Worm (Caenorhabditis elegans): ENCODE data around the gene fbf-2.

The fbf-2 gene

DNA sequence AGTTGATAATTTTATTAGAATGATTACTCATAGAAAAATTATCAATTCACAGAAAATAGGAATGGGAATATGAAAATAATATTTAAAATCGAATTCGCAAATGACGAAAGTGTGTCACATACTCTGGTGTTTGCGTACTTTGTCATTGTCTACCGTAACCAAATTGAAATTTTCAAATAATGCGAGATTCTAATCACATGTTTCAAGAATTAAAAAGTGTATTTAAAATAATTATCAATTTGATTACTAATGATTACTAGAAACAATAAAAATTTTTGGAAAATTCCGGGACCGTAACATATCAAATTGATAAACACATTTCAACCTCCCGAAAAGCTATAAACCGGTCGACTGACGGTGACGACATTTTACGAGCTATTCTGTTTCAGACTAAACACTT lies at the start of gene fbf-2, which contains the start of gene nspg-3:
fbf-2 (minus strand) TSS at position 101 of the 400 bp plus-strand sequence.
nspg-3 (plus strand) TSS at position 388 of the 400 bp plus-strand sequence.
- no peak for TF ChIP-seq nhr-28 (tag; optimal IDR thresholded peaks at IDR 0.05)
- no peak for TF ChIP-seq lin-32 (GFP tag; optimal IDR thresholded peaks at IDR 0.05)
- TF ChIP-seq ham-2 (GFP tag; optimal IDR thresholded peaks at IDR 0.05) = no peak
- no peak for TF ChIP-seq M03D4.4 (tag; optimal IDR thresholded peaks at IDR 0.05)
- no peak for TF ChIP-seq ztf-11 (tag; optimal IDR thresholded peaks at IDR 0.05)
- TF ChIP-seq drap-1 (GFP tag; optimal IDR thresholded peaks at IDR 0.05) = no peak
- no peak for TF ChIP-seq cnd-1 (tag; optimal IDR thresholded peaks at IDR 0.05)
- no peak for TF ChIP-seq unc-120 (tag; optimal IDR thresholded peaks at IDR 0.05; ENCODE audit: poor library complexity, severe bottlenecking)
- TF ChIP-seq elt-1 (tag; optimal IDR thresholded peaks at IDR 0.05; ENCODE audit: borderline replicate concordance, insufficient read depth) = no peak
- no peak for TF ChIP-seq flh-1 (GFP tag; optimal IDR thresholded peaks at IDR 0.05)
- TF ChIP-seq ceh-39 (tag; optimal IDR thresholded peaks at IDR 0.05) = no peak
- no peak for TF ChIP-seq ces-1 (GFP tag; optimal IDR thresholded peaks at IDR 0.05)
- no peak for TF ChIP-seq zip-8 (tag; optimal IDR thresholded peaks at IDR 0.05)

DNA sequence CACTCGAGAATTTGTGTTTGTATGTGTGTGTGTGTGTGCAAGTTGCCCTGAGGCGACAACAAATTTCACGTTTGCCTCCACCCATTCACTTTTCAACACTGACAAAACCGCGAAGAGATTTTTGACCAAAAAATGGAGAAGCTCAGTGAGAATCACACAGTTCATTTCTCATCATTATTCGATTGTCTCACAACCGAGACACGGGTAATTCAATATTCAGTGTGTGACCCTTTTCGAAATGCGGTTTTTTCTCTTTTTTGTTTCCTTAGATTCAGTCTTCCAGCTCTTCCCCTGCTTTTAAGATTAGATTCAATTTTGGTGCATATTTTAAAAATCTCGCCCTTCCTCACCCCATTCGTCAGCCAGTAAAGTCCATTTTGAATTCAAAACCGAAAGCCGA lies 48.2 kb upstream of the fbf-2 start:
- TF ChIP-seq unc-120 (tag; optimal IDR thresholded peaks at IDR 0.05; ENCODE audit: poor library complexity, severe bottlenecking) = no peak
- no peak for TF ChIP-seq nhr-12 (tag; optimal IDR thresholded peaks at IDR 0.05)
- TF ChIP-seq ces-1 (GFP tag; optimal IDR thresholded peaks at IDR 0.05) = peak; percentile 69
- no peak for TF ChIP-seq bed-3 (GFP tag; optimal IDR thresholded peaks at IDR 0.05)
- no peak for TF ChIP-seq ceh-39 (tag; optimal IDR thresholded peaks at IDR 0.05)

DNA sequence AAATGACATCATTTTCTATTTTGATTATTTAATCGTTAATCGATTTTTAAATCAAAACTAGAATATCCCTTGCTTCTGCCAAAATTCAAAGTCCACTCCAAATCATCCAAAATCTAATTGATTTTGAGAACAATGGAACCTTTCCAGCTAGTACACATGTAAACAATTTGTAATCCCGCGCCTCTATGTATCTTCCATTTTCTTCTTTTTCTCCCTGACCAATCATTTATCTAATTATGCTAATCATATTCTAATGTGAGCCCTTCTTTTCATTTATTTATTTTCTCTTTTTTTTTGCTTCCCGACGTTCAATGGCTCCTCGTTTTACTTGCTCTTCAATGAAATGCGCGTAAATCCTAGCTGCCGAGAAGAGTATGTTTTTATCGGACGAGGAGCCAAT lies 46.9 kb upstream of the fbf-2 start:
- TF ChIP-seq ces-1 (GFP tag; optimal IDR thresholded peaks at IDR 0.05) (peak; percentile 46), cnd-1 (tag; optimal IDR thresholded peaks at IDR 0.05) (no peak)

- TF ChIP-seq unc-62 (GFP tag; optimal IDR thresholded peaks at IDR 0.05) (peak; percentile 78), ham-2 (GFP tag; optimal IDR thresholded peaks at IDR 0.05) (no peak), snpc-4 (tag; optimal IDR thresholded peaks at IDR 0.05) (no peak), sptf-1 (tag; optimal IDR thresholded peaks at IDR 0.05) (no peak), unc-120 (tag; optimal IDR thresholded peaks at IDR 0.05; ENCODE audit: poor library complexity, severe bottlenecking) (peak; percentile 40), hlh-1 (tag; optimal IDR thresholded peaks at IDR 0.05) (peak; percentile 89), zip-8 (tag; optimal IDR thresholded peaks at IDR 0.05) (no peak), sem-2 (GFP tag; optimal IDR thresholded peaks at IDR 0.05) (no peak), nhr-2 (tag; optimal IDR thresholded peaks at IDR 0.05) (no peak), flh-1 (GFP tag; optimal IDR thresholded peaks at IDR 0.05) (no peak), mls-2 (tag; optimal IDR thresholded peaks at IDR 0.05) (no peak), ceh-83 (GFP tag; optimal IDR thresholded peaks at IDR 0.05) (no peak), nhr-237 (tag; optimal IDR thresholded peaks at IDR 0.05) (no peak)
Measured at ce11 chrII:6136712-6137111, 45.4 kb upstream of the fbf-2 start.

- TF ChIP-seq snpc-4 (tag; optimal IDR thresholded peaks at IDR 0.05) = no peak
- TF ChIP-seq bed-3 (GFP tag; optimal IDR thresholded peaks at IDR 0.05) = no peak
- no peak for TF ChIP-seq ceh-83 (GFP tag; optimal IDR thresholded peaks at IDR 0.05)
- no peak for TF ChIP-seq nhr-12 (tag; optimal IDR thresholded peaks at IDR 0.05)
- no peak for TF ChIP-seq ceh-39 (tag; optimal IDR thresholded peaks at IDR 0.05)
Measured at ce11 chrII:6135530-6135929, 44.2 kb upstream of the fbf-2 start.

- TF ChIP-seq ceh-43 (GFP tag; optimal IDR thresholded peaks at IDR 0.05) (no peak), zip-8 (tag; optimal IDR thresholded peaks at IDR 0.05) (no peak), bed-3 (GFP tag; optimal IDR thresholded peaks at IDR 0.05) (no peak), ceh-83 (GFP tag; optimal IDR thresholded peaks at IDR 0.05) (no peak), lsy-2 (tag; optimal IDR thresholded peaks at IDR 0.05) (no peak), elt-3 (tag; optimal IDR thresholded peaks at IDR 0.05) (no peak), unc-62 (GFP tag; optimal IDR thresholded peaks at IDR 0.05) (no peak), blmp-1 (tag; optimal IDR thresholded peaks at IDR 0.05) (no peak), unc-120 (tag; optimal IDR thresholded peaks at IDR 0.05; ENCODE audit: poor library complexity, severe bottlenecking) (no peak), mls-2 (tag; optimal IDR thresholded peaks at IDR 0.05) (no peak), ces-1 (GFP tag; optimal IDR thresholded peaks at IDR 0.05) (no peak), ham-2 (GFP tag; optimal IDR thresholded peaks at IDR 0.05) (no peak)
Measured at ce11 chrII:6132595-6132994, 41.3 kb upstream of the fbf-2 start, which contains the start of gene abts-3. Gene abts-3, plus strand, starts transcription at chrII:6132895.
